Fruit fly (Drosophila melanogaster) whole organism, larva: Measurements from ENCODE around the gene Tmem214.

Experiments used
- noc ChIP-seq: fragments of 200-800 bp; sonication (Bioruptor generic); optimal IDR thresholded peaks from 3 replicates; lab custom pipeline; 2019; ENCODE audit warnings: missing biosample characterization, mild to moderate bottlenecking, missing genetic modification characterization, moderate library complexity

The Tmem214 gene

dm6 chr2L:10976046-10976863, 6.2 kb upstream of the Tmem214 start, which contains the start of the genes ATPsynG and SCAR:
TSS of gene ATPsynG (minus strand) at chr2L:10976399.
TSS of gene SCAR (plus strand) at chr2L:10976772.
- TF ChIP-seq noc (tag; lab: Kevin White, UChicago) = no peak

- TF ChIP-seq noc (tag; lab: Kevin White, UChicago) = no peak
These were observed 5.1 kb upstream of the Tmem214 start, which contains the start of gene abo for dm6 chr2L:10975193-10975592. TSS of gene abo (minus strand) at chr2L:10975293.

dm6 chr2L:10974638-10975037, 4.6 kb upstream of the Tmem214 start:
- TF ChIP-seq noc (tag; lab: Kevin White, UChicago) = no peak

- TF ChIP-seq noc (tag; lab: Kevin White, UChicago) = peak; percentile 79
These were observed 2.1 kb upstream of the Tmem214 start, which contains the start of gene CG16743 for dm6 chr2L:10972224-10972623. TSS of gene CG16743 (plus strand) at chr2L:10972280.

dm6 chr2L:10968009-10968383, 2.1 kb downstream of the Tmem214 start:
- no peak for TF ChIP-seq noc (tag; lab: Kevin White, UChicago)

- peak; percentile 74 for TF ChIP-seq noc (tag; lab: Kevin White, UChicago)
These were observed 2.6 kb downstream of the Tmem214 start for dm6 chr2L:10967257-10968008.

dm6 chr2L:10965962-10966361, 4.1 kb downstream of the Tmem214 start:
- no peak for TF ChIP-seq noc (tag; lab: Kevin White, UChicago)

- TF ChIP-seq noc (tag; lab: Kevin White, UChicago) = no peak
These were observed 5.6 kb downstream of the Tmem214 start for dm6 chr2L:10964493-10964892.

- TF ChIP-seq noc (tag; lab: Kevin White, UChicago) = no peak
These were observed 6.1 kb downstream of the Tmem214 start, which contains the start of gene dpr2 for dm6 chr2L:10963979-10964378. TSS of gene dpr2 (minus strand) at chr2L:10964153.

dm6 chr2L:10940196-10940595, 29.9 kb downstream of the Tmem214 start:
- no peak for TF ChIP-seq noc (tag; lab: Kevin White, UChicago)

- TF ChIP-seq noc (tag; lab: Kevin White, UChicago) = no peak
These were observed 33.7 kb downstream of the Tmem214 start, which contains the start of gene CG14072 for dm6 chr2L:10936362-10936761. TSS of gene CG14072 (plus strand) at chr2L:10936662.
